Worm (Caenorhabditis elegans): Measurements from ENCODE around the gene spc-1.

ce11 chrX:3126233-3126632 is 646 bp downstream of the spc-1 start:
- TF ChIP-seq ref-1 (GFP tag; conservative IDR thresholded peaks at IDR 0.05) (no peak), ztf-29 (GFP tag; IDR thresholded peaks at IDR 0.05) (no peak), cog-1 (tag; optimal IDR thresholded peaks at IDR 0.05) (no peak), med-1 (GFP tag; optimal IDR thresholded peaks at IDR 0.05; ENCODE audit: insufficient read depth) (no peak)
